Worm (Caenorhabditis elegans) whole organism, young adult: ENCODE data around the gene Y54E2A.10.

Source experiments
- B0035.1 ChIP-seq: sonication (generic microtip); optimal IDR thresholded peaks from 2 replicates; lab custom pipeline; 2016; ENCODE audit warnings: missing genetic modification characterization, mild to moderate bottlenecking, missing compliant biosample characterization, missing genotype, missing genetic modification reagents
- B0261.1 ChIP-seq: sonication (generic microtip); optimal IDR thresholded peaks from 2 replicates; lab custom pipeline; 2016; ENCODE audit warnings: mild to moderate bottlenecking, missing genetic modification characterization, moderate library complexity, missing compliant biosample characterization
- C06A6.2 ChIP-seq: fragments of 200-800 bp; sonication (Bioruptor generic); conservative IDR thresholded peaks from 2 replicates; pipeline ENCODE4 v1.3.6; 2022; ENCODE audit warnings: missing genetic modification characterization, missing compliant biosample characterization
- D2030.7 ChIP-seq: fragments of 200-800 bp; sonication (Bioruptor generic); IDR thresholded peaks from 2 replicates; pipeline ENCODE4 v1.3.6; 2022; ENCODE audit warnings: missing genetic modification reagents, missing genetic modification characterization, missing compliant biosample characterization
- F37B4.10 ChIP-seq: fragments of 200-800 bp; sonication (Bioruptor generic); IDR thresholded peaks from 2 replicates; pipeline ENCODE4 v1.3.6; 2022; ENCODE audit warnings: missing genetic modification characterization, missing compliant biosample characterization
- K12H6.12 ChIP-seq: fragments of 200-800 bp; sonication (Bioruptor generic); optimal IDR thresholded peaks from 2 replicates; lab custom pipeline; 2018; ENCODE audit warnings: mild to moderate bottlenecking, missing genetic modification characterization, missing compliant biosample characterization
- Y56A3A.18 ChIP-seq: fragments of 200-800 bp; sonication (Bioruptor generic); IDR thresholded peaks from 2 replicates; pipeline ENCODE4 v1.3.6; 2022; ENCODE audit warnings: missing genetic modification reagents, missing genetic modification characterization, missing compliant biosample characterization
- Y79H2A.3 ChIP-seq: fragments of 200-800 bp; sonication (Bioruptor generic); conservative IDR thresholded peaks from 2 replicates; pipeline ENCODE4 v1.3.6; 2022; ENCODE audit warnings: missing genetic modification reagents, missing genetic modification characterization, missing compliant biosample characterization
- akir-1 ChIP-seq: fragments of 200-800 bp; sonication (Bioruptor generic); optimal IDR thresholded peaks from 2 replicates; lab custom pipeline; 2018; ENCODE audit warnings: mild to moderate bottlenecking, missing genetic modification characterization, moderate library complexity, missing compliant biosample characterization
- attf-5 ChIP-seq: fragments of 200-800 bp; sonication (Bioruptor generic); optimal IDR thresholded peaks from 2 replicates; lab custom pipeline; 2018; ENCODE audit warnings: mild to moderate bottlenecking, missing genetic modification characterization, missing compliant biosample characterization
- bed-1 ChIP-seq: fragments of 200-800 bp; sonication (Bioruptor generic); IDR thresholded peaks from 2 replicates; pipeline ENCODE4 v1.3.6; 2022; ENCODE audit warnings: missing genetic modification reagents, missing genetic modification characterization, missing compliant biosample characterization
- bed-2 ChIP-seq: fragments of 200-800 bp; sonication (Bioruptor generic); IDR thresholded peaks from 2 replicates; pipeline ENCODE4 v1.3.6; 2022; ENCODE audit warnings: missing genetic modification reagents, missing genetic modification characterization, missing compliant biosample characterization
- ccch-3 ChIP-seq: fragments of 200-800 bp; sonication (Bioruptor generic); optimal IDR thresholded peaks from 2 replicates; lab custom pipeline; 2018; ENCODE audit warnings: mild to moderate bottlenecking, missing genetic modification characterization, missing compliant biosample characterization
- ceh-100 ChIP-seq: fragments of 200-800 bp; sonication (Bioruptor generic); IDR thresholded peaks from 2 replicates; pipeline ENCODE4 v1.3.6; 2022; ENCODE audit warnings: missing genetic modification reagents, missing genetic modification characterization, missing compliant biosample characterization
- ceh-27 ChIP-seq: fragments of 200-800 bp; sonication (Bioruptor generic); optimal IDR thresholded peaks from 2 replicates; lab custom pipeline; 2018; ENCODE audit warnings: mild to moderate bottlenecking, missing genetic modification characterization, moderate library complexity, missing compliant biosample characterization
- ceh-91 ChIP-seq: fragments of 200-800 bp; sonication (Bioruptor generic); IDR thresholded peaks from 2 replicates; pipeline ENCODE4 v1.3.6; 2022; ENCODE audit warnings: missing genetic modification reagents, missing genetic modification characterization, missing compliant biosample characterization
- die-1 ChIP-seq: sonication (generic microtip); optimal IDR thresholded peaks from 2 replicates; lab custom pipeline; 2016; ENCODE audit warnings: missing genotype, mild to moderate bottlenecking, missing genetic modification characterization, missing compliant biosample characterization
- dox-1 ChIP-seq: fragments of 200-800 bp; sonication (Bioruptor generic); IDR thresholded peaks from 2 replicates; pipeline ENCODE4 v1.3.6; 2022; ENCODE audit warnings: missing genetic modification reagents, missing genetic modification characterization, missing compliant biosample characterization
- dpl-1 ChIP-seq: fragments of 150-350 bp; optimal IDR thresholded peaks from 2 replicates; lab custom pipeline; 2014; ENCODE audit warnings: missing biosample characterization, missing genetic modification reagents, missing genetic modification characterization
- egrh-3 ChIP-seq: fragments of 200-800 bp; sonication (Bioruptor generic); IDR thresholded peaks from 2 replicates; pipeline ENCODE4 v1.3.6; 2022; ENCODE audit warnings: missing genetic modification reagents, missing genetic modification characterization, missing compliant biosample characterization
- ekl-4 ChIP-seq: fragments of 200-800 bp; sonication (Bioruptor generic); IDR thresholded peaks from 2 replicates; pipeline ENCODE4 v1.3.6; 2022; ENCODE audit warnings: missing genetic modification reagents, missing genetic modification characterization, missing compliant biosample characterization
- ets-4 ChIP-seq: fragments of 200-800 bp; sonication (Bioruptor generic); optimal IDR thresholded peaks from 2 replicates; lab custom pipeline; 2018; ENCODE audit warnings: mild to moderate bottlenecking, missing genetic modification characterization, missing compliant biosample characterization
- hsf-1 ChIP-seq: fragments of 200-800 bp; sonication (Bioruptor generic); IDR thresholded peaks from 2 replicates; pipeline ENCODE4 v1.3.6; 2022; ENCODE audit warnings: missing genetic modification reagents, missing genetic modification characterization, missing compliant biosample characterization
- let-607 ChIP-seq, 2 experiments: fragments of 200-800 bp in 1 of 2; sonication (Bioruptor generic) in 1 of 2; sonication (generic microtip) in 1 of 2; optimal IDR thresholded peaks; 2 replicates each; lab custom pipeline; 2016 to 2018; ENCODE audit warnings: mild to moderate bottlenecking in 2 of 2, missing compliant biosample characterization in 2 of 2, missing genetic modification characterization in 2 of 2, moderate library complexity in 2 of 2, missing genotype in 1 of 2
- lin-26 ChIP-seq: fragments of 200-800 bp; sonication (Bioruptor generic); IDR thresholded peaks from 2 replicates; pipeline ENCODE4 v1.3.6; 2022; ENCODE audit warnings: missing genetic modification reagents, missing genetic modification characterization, missing compliant biosample characterization
- lin-35 ChIP-seq, 3 experiments: fragments of 150-350 bp in 2 of 3; sonication (generic microtip) in 1 of 3; optimal IDR thresholded peaks; 2 replicates each; lab custom pipeline; 2014 to 2018; ENCODE audit warnings: missing biosample characterization in 3 of 3, missing genetic modification characterization in 3 of 3, missing genetic modification reagents in 3 of 3
- lin-54 ChIP-seq: fragments of 200-800 bp; sonication (Bioruptor generic); optimal IDR thresholded peaks from 2 replicates; lab custom pipeline; 2018; ENCODE audit warnings: mild to moderate bottlenecking, missing genetic modification characterization, missing compliant biosample characterization
- lir-1 ChIP-seq: fragments of 200-800 bp; sonication (Bioruptor generic); conservative IDR thresholded peaks from 2 replicates; pipeline ENCODE4 v1.3.6; 2022; ENCODE audit warnings: missing genetic modification reagents, missing genetic modification characterization, missing compliant biosample characterization
- madf-10 ChIP-seq: sonication (generic microtip); optimal IDR thresholded peaks from 2 replicates; lab custom pipeline; 2016; ENCODE audit warnings: mild to moderate bottlenecking, missing genetic modification characterization, missing compliant biosample characterization
- madf-6 ChIP-seq: fragments of 200-800 bp; sonication (Bioruptor generic); IDR thresholded peaks from 2 replicates; pipeline ENCODE4 v1.3.6; 2022; ENCODE audit warnings: missing genetic modification reagents, missing genetic modification characterization, missing compliant biosample characterization
- mcd-1 ChIP-seq: fragments of 200-800 bp; sonication (Bioruptor generic); IDR thresholded peaks from 2 replicates; pipeline ENCODE4 v1.3.6; 2022; ENCODE audit warnings: missing genetic modification reagents, missing genetic modification characterization, missing compliant biosample characterization
- mel-28 ChIP-seq: sonication (generic microtip); optimal IDR thresholded peaks from 2 replicates; lab custom pipeline; 2016; ENCODE audit warnings: borderline replicate concordance, mild to moderate bottlenecking, missing genetic modification characterization, missing compliant biosample characterization
- nhr-120 ChIP-seq: fragments of 200-800 bp; sonication (Bioruptor generic); IDR thresholded peaks from 2 replicates; pipeline ENCODE4 v1.3.6; 2022; ENCODE audit warnings: missing genetic modification characterization, missing compliant biosample characterization
- nhr-80 ChIP-seq: sonication (generic microtip); optimal IDR thresholded peaks from 2 replicates; lab custom pipeline; 2016; ENCODE audit warnings: missing genetic modification characterization, missing compliant biosample characterization
- nhr-90 ChIP-seq: sonication (generic microtip); optimal IDR thresholded peaks from 2 replicates; lab custom pipeline; 2016; ENCODE audit warnings: missing genotype, mild to moderate bottlenecking, missing genetic modification characterization, missing compliant biosample characterization
- pbrm-1 ChIP-seq: fragments of 200-800 bp; sonication (Bioruptor generic); IDR thresholded peaks from 2 replicates; pipeline ENCODE4 v1.3.6; 2022; ENCODE audit warnings: missing genetic modification reagents, missing genetic modification characterization, missing compliant biosample characterization
- repo-1 ChIP-seq: sonication (generic microtip); optimal IDR thresholded peaks from 2 replicates; lab custom pipeline; 2017; ENCODE audit warnings: mild to moderate bottlenecking, missing genetic modification characterization, missing compliant biosample characterization
- rpc-1 ChIP-seq, 2 experiments: fragments of 150-350 bp in 1 of 2; sonication (generic microtip) in 1 of 2; optimal IDR thresholded peaks; 2 replicates each; lab custom pipeline; 2014 to 2018; ENCODE audit warnings: missing biosample characterization in 1 of 2, missing genetic modification characterization in 1 of 2, missing genetic modification reagents in 1 of 2, missing genotype in 1 of 2
- snpc-1.1 ChIP-seq: sonication (generic microtip); optimal IDR thresholded peaks from 2 replicates; lab custom pipeline; 2017; ENCODE audit warnings: missing genetic modification characterization, mild to moderate bottlenecking, missing compliant biosample characterization, antibody characterized with exemption, moderate library complexity, missing genotype, missing genetic modification reagents; ENCODE audit not compliant: insufficient read depth
- tbp1 ChIP-seq: fragments of 200-800 bp; sonication (Bioruptor generic); optimal IDR thresholded peaks from 2 replicates; lab custom pipeline; 2018; ENCODE audit warnings: mild to moderate bottlenecking, missing genetic modification characterization, missing compliant biosample characterization
- tlf-1 ChIP-seq: fragments of 200-800 bp; sonication (Bioruptor generic); optimal IDR thresholded peaks from 2 replicates; lab custom pipeline; 2018; ENCODE audit warnings: mild to moderate bottlenecking, missing genetic modification characterization, missing compliant biosample characterization
- unc-62 ChIP-seq: fragments of 150-350 bp; optimal IDR thresholded peaks from 2 replicates; lab custom pipeline; 2014; ENCODE audit warnings: missing biosample characterization, missing genetic modification reagents, missing genetic modification characterization
- ztf-18 ChIP-seq: sonication (generic microtip); optimal IDR thresholded peaks from 2 replicates; lab custom pipeline; 2016; ENCODE audit warnings: missing genotype, mild to moderate bottlenecking, missing genetic modification characterization, missing compliant biosample characterization
- ztf-22 ChIP-seq: fragments of 200-800 bp; sonication (Bioruptor generic); optimal IDR thresholded peaks from 2 replicates; lab custom pipeline; 2018; ENCODE audit warnings: mild to moderate bottlenecking, missing genetic modification characterization, moderate library complexity, missing compliant biosample characterization
- ztf-25 ChIP-seq: fragments of 200-800 bp; sonication (Bioruptor generic); IDR thresholded peaks from 2 replicates; pipeline ENCODE4 v1.3.6; 2022; ENCODE audit warnings: missing genetic modification reagents, missing genetic modification characterization, missing compliant biosample characterization
- ztf-26 ChIP-seq: sonication (generic microtip); optimal IDR thresholded peaks from 2 replicates; lab custom pipeline; 2017; ENCODE audit warnings: missing genetic modification characterization, missing compliant biosample characterization

Y54E2A.10 gene

ce11 chrII:14804259-14804899, 13.5 kb downstream of the Y54E2A.10 start, which contains the start of gene W01D2.3 (continued):
- TF ChIP-seq F37B4.10 (GFP tag; lab: Robert Waterston, UW) (no peak), ztf-25 (GFP tag; lab: Robert Waterston, UW) (0 out of 2 replicates have a peak, but pooled peaks have one; percentile 4), attf-5 (peak; percentile 16), ceh-27 (GFP tag; lab: Kevin White, UChicago) (peak; percentile 52), madf-6 (peak; percentile 41), die-1 (tag; lab: Kevin White, UChicago) (peak; percentile 2), ztf-26 (peak; percentile 75), lin-54 (peak; percentile 55), lir-1 (GFP tag; lab: Robert Waterston, UW) (no peak), let-607 (tag; optimal IDR thresholded peaks at IDR 0.05; lab: Kevin White, UChicago) (peak; percentile 36 to 68), dpl-1 (GFP tag; lab: Kevin White, UChicago) (no peak), ekl-4 (peak; percentile 68; the same call in 1 of the 2 replicates), repo-1 (tag; lab: Kevin White, UChicago) (peak; percentile 84), nhr-80 (tag; lab: Kevin White, UChicago) (no peak), rpc-1 (optimal IDR thresholded peaks at IDR 0.05; lab: Kevin White, UChicago) (peak; percentile 88), rpc-1 (tag; optimal IDR thresholded peaks at IDR 0.05; lab: Kevin White, UChicago) (peak; percentile 73), ccch-3 (GFP tag; lab: Kevin White, UChicago) (no peak), Y56A3A.18 (GFP tag; lab: Robert Waterston, UW) (0 out of 2 replicates have a peak, but pooled peaks have one; percentile 44), lin-26 (GFP tag; lab: Robert Waterston, UW) (peak; percentile 69; the same call in 1 of the 2 replicates), akir-1 (GFP tag; lab: Kevin White, UChicago) (no peak), ztf-18 (tag; lab: Kevin White, UChicago) (peak; percentile 38), bed-2 (GFP tag; lab: Robert Waterston, UW) (0 out of 2 replicates have a peak, but pooled peaks have one; percentile 6), K12H6.12 (tag; lab: Kevin White, UChicago) (peak; percentile 59), ets-4 (GFP tag; lab: Kevin White, UChicago) (no peak), pbrm-1 (GFP tag; lab: Robert Waterston, UW) (peak; percentile 47; the same call in 1 of the 2 replicates), snpc-1.1 (tag; lab: Kevin White, UChicago) (peak; percentile 92), ceh-100 (no peak), lin-35 (GFP tag; optimal IDR thresholded peaks at IDR 0.05; lab: Kevin White, UChicago) (peak in 1 of 3 experiments; percentile 65), D2030.7 (GFP tag; lab: Robert Waterston, UW) (peak; percentile 39; the same call in 1 of the 2 replicates), C06A6.2 (GFP tag; lab: Robert Waterston, UW) (peak; percentile 55; the same call in 1 of the 2 replicates), tlf-1 (GFP tag; lab: Kevin White, UChicago) (peak; percentile 45), unc-62 (GFP tag; lab: Kevin White, UChicago) (peak; percentile 0), tbp1 (GFP tag; lab: Kevin White, UChicago) (peak; percentile 81), egrh-3 (GFP tag; lab: Robert Waterston, UW) (no peak), dox-1 (GFP tag; lab: Robert Waterston, UW) (peak; percentile 76), Y79H2A.3 (GFP tag; lab: Robert Waterston, UW) (no peak), madf-10 (tag; lab: Kevin White, UChicago) (peak; percentile 7), bed-1 (GFP tag; lab: Robert Waterston, UW) (0 out of 2 replicates have a peak, but pooled peaks have one; percentile 19), nhr-90 (tag; lab: Kevin White, UChicago) (peak; percentile 30), mel-28 (tag; lab: Kevin White, UChicago) (peak; percentile 58), B0035.1 (tag; lab: Kevin White, UChicago) (peak; percentile 49), hsf-1 (0 out of 2 replicates have a peak, but pooled peaks have one; percentile 22), ceh-91 (no peak), nhr-120 (peak; percentile 9; the same call in 1 of the 2 replicates), ztf-22 (GFP tag; lab: Kevin White, UChicago) (peak; percentile 21), mcd-1 (GFP tag; lab: Robert Waterston, UW) (peak; percentile 68; the same call in 1 of the 2 replicates), B0261.1 (tag; lab: Kevin White, UChicago) (peak; percentile 69)
